Worm (Caenorhabditis elegans): ENCODE results near the gene C08E8.10.

- TF ChIP-seq scrt-1 (GFP tag; IDR thresholded peaks at IDR 0.05), result no peak
- TF ChIP-seq ets-7 (tag; optimal IDR thresholded peaks at IDR 0.05), result no peak
- TF ChIP-seq hmg-4 (GFP tag; optimal IDR thresholded peaks at IDR 0.05), result no peak
- no peak for TF ChIP-seq ama-1 (optimal IDR thresholded peaks at IDR 0.05)
- TF ChIP-seq flt-1 (GFP tag; IDR thresholded peaks at IDR 0.05), result no peak
- no peak for TF ChIP-seq ceh-36 (tag; optimal IDR thresholded peaks at IDR 0.05)
- TF ChIP-seq tra-4 (tag; optimal IDR thresholded peaks at IDR 0.05), result no peak
- TF ChIP-seq sea-1 (GFP tag; conservative IDR thresholded peaks at IDR 0.05), result no peak
- TF ChIP-seq pes-1 (GFP tag; IDR thresholded peaks at IDR 0.05), result no peak
- no peak for TF ChIP-seq B0310.2 (tag; optimal IDR thresholded peaks at IDR 0.05)
- TF ChIP-seq hnd-1 (tag; optimal IDR thresholded peaks at IDR 0.05), result no peak
- TF ChIP-seq F13C5.2 (tag; optimal IDR thresholded peaks at IDR 0.05), result no peak
- no peak for TF ChIP-seq tbx-11 (GFP tag; IDR thresholded peaks at IDR 0.05)
- TF ChIP-seq ceh-13 (GFP tag; optimal IDR thresholded peaks at IDR 0.05), result no peak
Measured at ce11 chrV:18359888-18360287, 20.2 kb upstream of the C08E8.10 start, which contains the start of gene C08E8.5.

Measured in whole organism, early embryonic.